Worm (Caenorhabditis elegans) whole organism, L2 larva: Measurements from ENCODE around the gene srw-107.

Experiments used
- F13H6.1 ChIP-seq: sonication (generic microtip); optimal IDR thresholded peaks from 2 replicates; lab custom pipeline; 2016; ENCODE audit warnings: missing genetic modification characterization, missing compliant biosample characterization
- R02D3.7 ChIP-seq: fragments of 150-350 bp; optimal IDR thresholded peaks from 2 replicates; lab custom pipeline; 2014; ENCODE audit warnings: missing biosample characterization, missing genetic modification characterization
- aly-2 ChIP-seq: fragments of 150-350 bp; optimal IDR thresholded peaks from 2 replicates; lab custom pipeline; 2014; ENCODE audit warnings: missing biosample characterization, missing genetic modification characterization
- ama-1 ChIP-seq: fragments of 150-350 bp; optimal IDR thresholded peaks from 2 replicates; lab custom pipeline; 2018; ENCODE audit warnings: inconsistent platforms
- blmp-1 ChIP-seq: sonication (generic microtip); optimal IDR thresholded peaks from 2 replicates; lab custom pipeline; 2017; ENCODE audit warnings: missing genetic modification characterization, mild to moderate bottlenecking, missing compliant biosample characterization, antibody characterized with exemption, moderate library complexity; ENCODE audit not compliant: insufficient read depth
- ceh-16 ChIP-seq: fragments of 150-350 bp; optimal IDR thresholded peaks from 2 replicates; lab custom pipeline; 2014; ENCODE audit warnings: missing biosample characterization, missing genetic modification characterization
- ceh-82 ChIP-seq: fragments of 150-350 bp; optimal IDR thresholded peaks from 2 replicates; lab custom pipeline; 2014; ENCODE audit warnings: missing biosample characterization, missing genetic modification characterization
- crh-2 ChIP-seq: sonication (generic microtip); optimal IDR thresholded peaks from 2 replicates; lab custom pipeline; 2017; ENCODE audit warnings: missing biosample characterization, missing genetic modification characterization
- dmd-4 ChIP-seq: sonication (generic microtip); optimal IDR thresholded peaks from 2 replicates; lab custom pipeline; 2017; ENCODE audit warnings: missing biosample characterization, missing genetic modification characterization
- egl-27 ChIP-seq: sonication (generic microtip); optimal IDR thresholded peaks from 3 replicates; lab custom pipeline; 2017; ENCODE audit warnings: missing biosample characterization, missing genetic modification reagents, missing genetic modification characterization
- elt-1 ChIP-seq: fragments of 150-350 bp; optimal IDR thresholded peaks from 2 replicates; lab custom pipeline; 2014; ENCODE audit warnings: missing biosample characterization, missing genetic modification characterization
- gmeb-1 ChIP-seq: fragments of 150-350 bp; optimal IDR thresholded peaks from 2 replicates; lab custom pipeline; 2014; ENCODE audit warnings: missing biosample characterization, missing genetic modification characterization
- lin-11 ChIP-seq: fragments of 150-350 bp; sonication (generic microtip); optimal IDR thresholded peaks from 2 replicates; lab custom pipeline; 2014; ENCODE audit warnings: missing biosample characterization, missing genetic modification characterization, inconsistent platforms, mixed read lengths
- lin-13 ChIP-seq: fragments of 150-350 bp; optimal IDR thresholded peaks from 2 replicates; lab custom pipeline; 2014; ENCODE audit warnings: missing biosample characterization, missing genetic modification reagents, missing genetic modification characterization
- lin-39 ChIP-seq: fragments of 150-350 bp; optimal IDR thresholded peaks from 2 replicates; lab custom pipeline; 2014; ENCODE audit warnings: missing biosample characterization, missing genetic modification reagents, missing genetic modification characterization
- lsy-2 ChIP-seq, 2 experiments: fragments of 150-350 bp in 1 of 2; sonication (generic microtip) in 1 of 2; optimal IDR thresholded peaks; 2 replicates each; lab custom pipeline; 2014 to 2017; ENCODE audit warnings: missing biosample characterization in 2 of 2, missing genetic modification characterization in 2 of 2
- mab-5 ChIP-seq: fragments of 150-350 bp; optimal IDR thresholded peaks from 2 replicates; lab custom pipeline; 2014; ENCODE audit warnings: missing biosample characterization, missing genetic modification characterization
- mbf-1 ChIP-seq: sonication (generic microtip); optimal IDR thresholded peaks from 2 replicates; lab custom pipeline; 2017; ENCODE audit warnings: missing biosample characterization, missing genetic modification characterization
- mdl-1 ChIP-seq, 2 experiments: fragments of 150-350 bp in 1 of 2; sonication (generic microtip) in 1 of 2; optimal IDR thresholded peaks; 2 replicates each; lab custom pipeline; 2017; ENCODE audit warnings: missing biosample characterization in 2 of 2, missing genetic modification characterization in 2 of 2
- nhr-10 ChIP-seq: sonication (generic microtip); optimal IDR thresholded peaks from 2 replicates; lab custom pipeline; 2017; ENCODE audit warnings: missing biosample characterization, missing genetic modification characterization
- nhr-12 ChIP-seq: fragments of 150-350 bp; optimal IDR thresholded peaks from 2 replicates; lab custom pipeline; 2014; ENCODE audit warnings: missing biosample characterization, missing genetic modification characterization
- nhr-129 ChIP-seq: fragments of 150-350 bp; optimal IDR thresholded peaks from 2 replicates; lab custom pipeline; 2014; ENCODE audit warnings: missing biosample characterization, missing genetic modification characterization
- nhr-21 ChIP-seq: fragments of 150-350 bp; optimal IDR thresholded peaks from 2 replicates; lab custom pipeline; 2014; ENCODE audit warnings: missing biosample characterization, missing genetic modification characterization
- nhr-237 ChIP-seq: fragments of 150-350 bp; optimal IDR thresholded peaks from 2 replicates; lab custom pipeline; 2014; ENCODE audit warnings: missing biosample characterization, missing genetic modification characterization
- nhr-25 ChIP-seq: fragments of 150-350 bp; sonication (generic microtip); optimal IDR thresholded peaks from 3 replicates; lab custom pipeline; 2014; ENCODE audit warnings: missing biosample characterization, missing genetic modification characterization
- nhr-6 ChIP-seq: fragments of 150-350 bp; optimal IDR thresholded peaks from 2 replicates; lab custom pipeline; 2014; ENCODE audit warnings: missing biosample characterization, missing genetic modification characterization
- nhr-77 ChIP-seq: fragments of 150-350 bp; optimal IDR thresholded peaks from 2 replicates; lab custom pipeline; 2014; ENCODE audit warnings: missing biosample characterization, missing genetic modification characterization
- peb-1 ChIP-seq: fragments of 150-350 bp; optimal IDR thresholded peaks from 2 replicates; lab custom pipeline; 2014; ENCODE audit warnings: missing biosample characterization, missing genetic modification characterization
- sem-4 ChIP-seq: fragments of 150-350 bp; optimal IDR thresholded peaks from 2 replicates; lab custom pipeline; 2014; ENCODE audit warnings: missing biosample characterization, missing genetic modification reagents, missing genetic modification characterization
- skn-1 ChIP-seq: sonication (generic microtip); optimal IDR thresholded peaks from 2 replicates; lab custom pipeline; 2017; ENCODE audit warnings: missing biosample characterization, missing genetic modification characterization
- sma-3 ChIP-seq: sonication (generic microtip); optimal IDR thresholded peaks from 2 replicates; lab custom pipeline; 2016; ENCODE audit warnings: missing genetic modification reagents, missing genetic modification characterization, missing compliant biosample characterization
- sma-9 ChIP-seq, 2 experiments: fragments of 150-350 bp in 1 of 2; sonication (generic microtip) in 1 of 2; optimal IDR thresholded peaks; 2 replicates each; lab custom pipeline; 2014 to 2016; ENCODE audit warnings: missing genetic modification characterization in 2 of 2, mild to moderate bottlenecking in 1 of 2, missing biosample characterization in 1 of 2, missing compliant biosample characterization in 1 of 2, missing genetic modification reagents in 1 of 2, moderate library complexity in 1 of 2
- snpc-4 ChIP-seq: fragments of 150-350 bp; optimal IDR thresholded peaks from 2 replicates; lab custom pipeline; 2014; ENCODE audit warnings: missing biosample characterization, missing genetic modification characterization
- unc-39 ChIP-seq: fragments of 150-350 bp; optimal IDR thresholded peaks from 2 replicates; lab custom pipeline; 2014; ENCODE audit warnings: missing biosample characterization, missing genetic modification characterization
- unc-55 ChIP-seq: fragments of 150-350 bp; sonication (generic microtip); optimal IDR thresholded peaks from 3 replicates; lab custom pipeline; 2014; ENCODE audit warnings: missing biosample characterization, missing genetic modification reagents, missing genetic modification characterization
- ztf-11 ChIP-seq: sonication (generic microtip); optimal IDR thresholded peaks from 2 replicates; lab custom pipeline; 2017; ENCODE audit warnings: missing biosample characterization, missing genetic modification characterization
- ztf-4 ChIP-seq: fragments of 150-350 bp; optimal IDR thresholded peaks from 2 replicates; lab custom pipeline; 2014; ENCODE audit warnings: missing biosample characterization, missing genetic modification characterization

srw-107 gene

ce11 chrV:525040-525439 lies 3.6 kb upstream of the srw-107 start, which contains the start of gene R11G11.16:
Gene R11G11.16 (minus strand): TSS chrV:525140.
- TF ChIP-seq lin-39 (tag; lab: Kevin White, UChicago) (no peak), lin-13 (GFP tag; lab: Kevin White, UChicago) (no peak), blmp-1 (tag; lab: Kevin White, UChicago) (no peak), elt-1 (tag; lab: Kevin White, UChicago) (no peak), unc-39 (tag; lab: Kevin White, UChicago) (no peak), nhr-12 (no peak), F13H6.1 (tag; lab: Kevin White, UChicago) (no peak), mbf-1 (tag; lab: Kevin White, UChicago) (no peak), sem-4 (tag; lab: Kevin White, UChicago) (no peak), ceh-16 (tag; lab: Kevin White, UChicago) (no peak), R02D3.7 (tag; lab: Kevin White, UChicago) (no peak), nhr-10 (tag; lab: Kevin White, UChicago) (no peak)

- TF ChIP-seq sma-9 (GFP tag; optimal IDR thresholded peaks at IDR 0.05; lab: Kevin White, UChicago) (peak; percentile 10), sma-9 (tag; optimal IDR thresholded peaks at IDR 0.05; lab: Kevin White, UChicago) (no peak), F13H6.1 (tag; lab: Kevin White, UChicago) (no peak)
- TF ChIP-seq, all 48 proteins: peak for 1
Measured at ce11 chrV:524058-524457, 2.6 kb upstream of the srw-107 start, which contains the start of gene lipl-3. Gene lipl-3 (minus strand): TSS chrV:524218.

ce11 chrV:519445-519844 lies 2.0 kb downstream of the srw-107 start, which contains the start of gene nhr-210:
Gene nhr-210 (minus strand): TSS chrV:519545.
- TF ChIP-seq nhr-21 (tag; lab: Kevin White, UChicago) (no peak), mbf-1 (tag; lab: Kevin White, UChicago) (no peak), ztf-4 (tag; lab: Kevin White, UChicago) (no peak), unc-55 (no peak), egl-27 (tag; lab: Kevin White, UChicago) (no peak), peb-1 (no peak), nhr-6 (tag; lab: Kevin White, UChicago) (no peak), nhr-77 (tag; lab: Kevin White, UChicago) (no peak), mab-5 (tag; lab: Kevin White, UChicago) (no peak), nhr-25 (tag; lab: Kevin White, UChicago) (no peak), F13H6.1 (tag; lab: Kevin White, UChicago) (no peak), sem-4 (tag; lab: Kevin White, UChicago) (no peak), mdl-1 (tag; optimal IDR thresholded peaks at IDR 0.05; lab: Kevin White, UChicago) (no peak), unc-39 (tag; lab: Kevin White, UChicago) (no peak), skn-1 (tag; lab: Kevin White, UChicago) (no peak)

ce11 chrV:512420-512819 lies 9.0 kb downstream of the srw-107 start, which contains the start of gene srh-37:
Gene srh-37 (minus strand): TSS chrV:512520.
- no peak for TF ChIP-seq nhr-237 (tag; lab: Kevin White, UChicago)
- no peak for TF ChIP-seq mab-5 (tag; lab: Kevin White, UChicago)
- TF ChIP-seq ztf-11, result no peak
- no peak for TF ChIP-seq unc-55
- no peak for TF ChIP-seq lsy-2 (tag; optimal IDR thresholded peaks at IDR 0.05; lab: Kevin White, UChicago)
- no peak for TF ChIP-seq lin-11 (tag; lab: Kevin White, UChicago)
- TF ChIP-seq ztf-4 (tag; lab: Kevin White, UChicago), result no peak
- no peak for TF ChIP-seq ceh-82 (tag; lab: Kevin White, UChicago)
- no peak for TF ChIP-seq lin-13 (GFP tag; lab: Kevin White, UChicago)
- no peak for TF ChIP-seq ceh-16 (tag; lab: Kevin White, UChicago)
- TF ChIP-seq elt-1 (tag; lab: Kevin White, UChicago), result no peak
- no peak for TF ChIP-seq crh-2
- no peak for TF ChIP-seq aly-2

ce11 chrV:505191-505590 lies 16.2 kb downstream of the srw-107 start, which contains the start of gene srlf-19:
Gene srlf-19 (plus strand): TSS chrV:505491.
- TF ChIP-seq lin-13 (GFP tag; lab: Kevin White, UChicago) (no peak), nhr-129 (no peak), nhr-10 (tag; lab: Kevin White, UChicago) (no peak), aly-2 (no peak), blmp-1 (tag; lab: Kevin White, UChicago) (no peak), snpc-4 (tag; lab: Kevin White, UChicago) (no peak), lin-39 (tag; lab: Kevin White, UChicago) (no peak), crh-2 (no peak), nhr-77 (tag; lab: Kevin White, UChicago) (no peak), lsy-2 (tag; optimal IDR thresholded peaks at IDR 0.05; lab: Kevin White, UChicago) (no peak), peb-1 (no peak), sma-3 (GFP tag; lab: Kevin White, UChicago) (no peak), ama-1 (lab: Kevin White, UChicago) (no peak), dmd-4 (no peak), gmeb-1 (tag; lab: Kevin White, UChicago) (no peak)
